Worm (Caenorhabditis elegans) whole organism, young adult: ENCODE data around the gene F32D8.5.

Source experiments
- B0019.2 ChIP-seq: fragments of 200-800 bp; sonication (Bioruptor generic); conservative IDR thresholded peaks from 2 replicates; pipeline ENCODE4 v1.3.6; 2022; ENCODE audit warnings: missing genetic modification reagents, missing genetic modification characterization, missing compliant biosample characterization
- B0261.1 ChIP-seq: sonication (generic microtip); optimal IDR thresholded peaks from 2 replicates; lab custom pipeline; 2016; ENCODE audit warnings: mild to moderate bottlenecking, missing genetic modification characterization, moderate library complexity, missing compliant biosample characterization
- B0336.3 ChIP-seq: fragments of 200-800 bp; sonication (Bioruptor generic); IDR thresholded peaks from 2 replicates; pipeline ENCODE4 v1.3.6; 2022; ENCODE audit warnings: missing genetic modification characterization, missing compliant biosample characterization
- C06A6.2 ChIP-seq: fragments of 200-800 bp; sonication (Bioruptor generic); conservative IDR thresholded peaks from 2 replicates; pipeline ENCODE4 v1.3.6; 2022; ENCODE audit warnings: missing genetic modification characterization, missing compliant biosample characterization
- D2030.7 ChIP-seq: fragments of 200-800 bp; sonication (Bioruptor generic); IDR thresholded peaks from 2 replicates; pipeline ENCODE4 v1.3.6; 2022; ENCODE audit warnings: missing genetic modification reagents, missing genetic modification characterization, missing compliant biosample characterization
- F10E7.11 ChIP-seq: sonication (generic microtip); optimal IDR thresholded peaks from 2 replicates; lab custom pipeline; 2017; ENCODE audit warnings: mild to moderate bottlenecking, missing genetic modification characterization, moderate library complexity, missing compliant biosample characterization
- F22D6.2 ChIP-seq: sonication (generic microtip); optimal IDR thresholded peaks from 2 replicates; lab custom pipeline; 2016; ENCODE audit warnings: mild to moderate bottlenecking, missing genetic modification characterization, missing compliant biosample characterization
- F37B4.10 ChIP-seq: fragments of 200-800 bp; sonication (Bioruptor generic); IDR thresholded peaks from 2 replicates; pipeline ENCODE4 v1.3.6; 2022; ENCODE audit warnings: missing genetic modification characterization, missing compliant biosample characterization
- K11D2.4 ChIP-seq: fragments of 200-800 bp; sonication (Bioruptor generic); IDR thresholded peaks from 2 replicates; pipeline ENCODE4 v1.3.6; 2022; ENCODE audit warnings: missing genetic modification reagents, missing genetic modification characterization, missing compliant biosample characterization
- T07F8.4 ChIP-seq: sonication (generic microtip); optimal IDR thresholded peaks from 2 replicates; lab custom pipeline; 2016; ENCODE audit warnings: mild to moderate bottlenecking, missing genetic modification characterization, moderate library complexity, missing compliant biosample characterization
- Y53G8AR.9 ChIP-seq: fragments of 200-800 bp; sonication (Bioruptor generic); conservative IDR thresholded peaks from 2 replicates; pipeline ENCODE4 v1.3.6; 2022; ENCODE audit warnings: missing genetic modification reagents, missing genetic modification characterization, missing compliant biosample characterization
- Y95B8A.8 ChIP-seq: fragments of 200-800 bp; sonication (Bioruptor generic); IDR thresholded peaks from 2 replicates; pipeline ENCODE4 v1.3.6; 2022; ENCODE audit warnings: missing genetic modification reagents, missing genetic modification characterization, missing compliant biosample characterization
- ZK185.1 ChIP-seq: sonication (generic microtip); optimal IDR thresholded peaks from 2 replicates; lab custom pipeline; 2016; ENCODE audit warnings: mild to moderate bottlenecking, missing genetic modification characterization, missing compliant biosample characterization; ENCODE audit not compliant: poor library complexity, severe bottlenecking
- athp-1 ChIP-seq: sonication (generic microtip); optimal IDR thresholded peaks from 2 replicates; lab custom pipeline; 2017; ENCODE audit warnings: mild to moderate bottlenecking, missing genetic modification characterization, missing compliant biosample characterization
- attf-5 ChIP-seq: fragments of 200-800 bp; sonication (Bioruptor generic); optimal IDR thresholded peaks from 2 replicates; lab custom pipeline; 2018; ENCODE audit warnings: mild to moderate bottlenecking, missing genetic modification characterization, missing compliant biosample characterization
- bed-1 ChIP-seq: fragments of 200-800 bp; sonication (Bioruptor generic); IDR thresholded peaks from 2 replicates; pipeline ENCODE4 v1.3.6; 2022; ENCODE audit warnings: missing genetic modification reagents, missing genetic modification characterization, missing compliant biosample characterization
- bed-2 ChIP-seq: fragments of 200-800 bp; sonication (Bioruptor generic); IDR thresholded peaks from 2 replicates; pipeline ENCODE4 v1.3.6; 2022; ENCODE audit warnings: missing genetic modification reagents, missing genetic modification characterization, missing compliant biosample characterization
- cebp-1 ChIP-seq, 2 experiments: fragments of 200-800 bp in 1 of 2; sonication (Bioruptor generic) in 1 of 2; sonication (generic microtip) in 1 of 2; IDR thresholded peaks in 1 of 2; optimal IDR thresholded peaks in 1 of 2; 2 replicates each; pipeline versions ENCODE4 v1.3.6 to Lab custom; 2017 to 2022; ENCODE audit warnings: missing compliant biosample characterization in 2 of 2, missing genetic modification characterization in 2 of 2, mild to moderate bottlenecking in 1 of 2, missing genetic modification reagents in 1 of 2, moderate library complexity in 1 of 2
- cebp-2 ChIP-seq: fragments of 200-800 bp; sonication (Bioruptor generic); IDR thresholded peaks from 2 replicates; pipeline ENCODE4 v1.3.6; 2022; ENCODE audit warnings: missing genetic modification characterization, missing compliant biosample characterization
- ceh-27 ChIP-seq: fragments of 200-800 bp; sonication (Bioruptor generic); optimal IDR thresholded peaks from 2 replicates; lab custom pipeline; 2018; ENCODE audit warnings: mild to moderate bottlenecking, missing genetic modification characterization, moderate library complexity, missing compliant biosample characterization
- egl-18 ChIP-seq: fragments of 200-800 bp; sonication (Bioruptor generic); IDR thresholded peaks from 2 replicates; pipeline ENCODE4 v1.3.6; 2022; ENCODE audit warnings: missing genetic modification reagents, missing genetic modification characterization, missing compliant biosample characterization
- fkh-3 ChIP-seq: sonication (generic microtip); optimal IDR thresholded peaks from 2 replicates; lab custom pipeline; 2016; ENCODE audit warnings: mild to moderate bottlenecking, missing genetic modification characterization, missing compliant biosample characterization
- hlh-12 ChIP-seq: sonication (generic microtip); optimal IDR thresholded peaks from 2 replicates; lab custom pipeline; 2016; ENCODE audit warnings: missing genetic modification characterization, missing compliant biosample characterization
- lag-1 ChIP-seq: fragments of 200-800 bp; sonication (Bioruptor generic); IDR thresholded peaks from 2 replicates; pipeline ENCODE4 v1.3.6; 2022; ENCODE audit warnings: missing genetic modification reagents, missing genetic modification characterization, missing compliant biosample characterization
- let-607 ChIP-seq, 2 experiments: fragments of 200-800 bp in 1 of 2; sonication (Bioruptor generic) in 1 of 2; sonication (generic microtip) in 1 of 2; optimal IDR thresholded peaks; 2 replicates each; lab custom pipeline; 2016 to 2018; ENCODE audit warnings: mild to moderate bottlenecking in 2 of 2, missing compliant biosample characterization in 2 of 2, missing genetic modification characterization in 2 of 2, moderate library complexity in 2 of 2, missing genotype in 1 of 2
- lin-35 ChIP-seq, 3 experiments: fragments of 150-350 bp in 2 of 3; sonication (generic microtip) in 1 of 3; optimal IDR thresholded peaks; 2 replicates each; lab custom pipeline; 2014 to 2018; ENCODE audit warnings: missing biosample characterization in 3 of 3, missing genetic modification characterization in 3 of 3, missing genetic modification reagents in 3 of 3
- madf-10 ChIP-seq: sonication (generic microtip); optimal IDR thresholded peaks from 2 replicates; lab custom pipeline; 2016; ENCODE audit warnings: mild to moderate bottlenecking, missing genetic modification characterization, missing compliant biosample characterization
- madf-3 ChIP-seq: fragments of 200-800 bp; sonication (Bioruptor generic); IDR thresholded peaks from 2 replicates; pipeline ENCODE4 v1.3.6; 2022; ENCODE audit warnings: missing genetic modification reagents, missing genetic modification characterization, missing compliant biosample characterization
- madf-8 ChIP-seq: fragments of 200-800 bp; sonication (Bioruptor generic); conservative IDR thresholded peaks from 2 replicates; pipeline ENCODE4 v1.3.6; 2022; ENCODE audit warnings: missing genetic modification reagents, missing genetic modification characterization, missing compliant biosample characterization
- mcd-1 ChIP-seq: fragments of 200-800 bp; sonication (Bioruptor generic); IDR thresholded peaks from 2 replicates; pipeline ENCODE4 v1.3.6; 2022; ENCODE audit warnings: missing genetic modification reagents, missing genetic modification characterization, missing compliant biosample characterization
- mel-28 ChIP-seq: sonication (generic microtip); optimal IDR thresholded peaks from 2 replicates; lab custom pipeline; 2016; ENCODE audit warnings: borderline replicate concordance, mild to moderate bottlenecking, missing genetic modification characterization, missing compliant biosample characterization
- nfya-1 ChIP-seq: sonication (generic microtip); optimal IDR thresholded peaks from 2 replicates; lab custom pipeline; 2017; ENCODE audit warnings: antibody characterized with exemption, missing compliant biosample characterization, missing genetic modification characterization, borderline replicate concordance; ENCODE audit not compliant: insufficient read depth
- nfya-2 ChIP-seq: fragments of 200-800 bp; sonication (Bioruptor generic); IDR thresholded peaks from 2 replicates; pipeline ENCODE4 v1.3.6; 2022; ENCODE audit warnings: missing genetic modification reagents, missing genetic modification characterization, missing compliant biosample characterization
- nhr-179 ChIP-seq: sonication (generic microtip); optimal IDR thresholded peaks from 2 replicates; lab custom pipeline; 2016; ENCODE audit warnings: mild to moderate bottlenecking, missing genetic modification characterization, missing compliant biosample characterization
- nhr-80 ChIP-seq: sonication (generic microtip); optimal IDR thresholded peaks from 2 replicates; lab custom pipeline; 2016; ENCODE audit warnings: missing genetic modification characterization, missing compliant biosample characterization
- pbrm-1 ChIP-seq: fragments of 200-800 bp; sonication (Bioruptor generic); IDR thresholded peaks from 2 replicates; pipeline ENCODE4 v1.3.6; 2022; ENCODE audit warnings: missing genetic modification reagents, missing genetic modification characterization, missing compliant biosample characterization
- rpc-1 ChIP-seq, 2 experiments: fragments of 150-350 bp in 1 of 2; sonication (generic microtip) in 1 of 2; optimal IDR thresholded peaks; 2 replicates each; lab custom pipeline; 2014 to 2018; ENCODE audit warnings: missing biosample characterization in 1 of 2, missing genetic modification characterization in 1 of 2, missing genetic modification reagents in 1 of 2, missing genotype in 1 of 2
- tbp1 ChIP-seq: fragments of 200-800 bp; sonication (Bioruptor generic); optimal IDR thresholded peaks from 2 replicates; lab custom pipeline; 2018; ENCODE audit warnings: mild to moderate bottlenecking, missing genetic modification characterization, missing compliant biosample characterization
- tbx-9 ChIP-seq: sonication (generic microtip); optimal IDR thresholded peaks from 2 replicates; lab custom pipeline; 2016; ENCODE audit warnings: borderline replicate concordance, missing genetic modification characterization, inconsistent platforms, missing compliant biosample characterization
- tlf-1 ChIP-seq: fragments of 200-800 bp; sonication (Bioruptor generic); optimal IDR thresholded peaks from 2 replicates; lab custom pipeline; 2018; ENCODE audit warnings: mild to moderate bottlenecking, missing genetic modification characterization, missing compliant biosample characterization
- unc-130 ChIP-seq: sonication (generic microtip); optimal IDR thresholded peaks from 2 replicates; lab custom pipeline; 2016; ENCODE audit warnings: missing genetic modification reagents, missing genetic modification characterization, missing compliant biosample characterization
- xnd-1 ChIP-seq: sonication (generic microtip); optimal IDR thresholded peaks from 2 replicates; lab custom pipeline; 2016; ENCODE audit warnings: missing genotype, missing genetic modification reagents, missing genetic modification characterization, missing compliant biosample characterization
- zim-3 ChIP-seq: sonication (generic microtip); optimal IDR thresholded peaks from 2 replicates; lab custom pipeline; 2017; ENCODE audit warnings: mild to moderate bottlenecking, missing genetic modification characterization, moderate library complexity, missing compliant biosample characterization
- ztf-18 ChIP-seq: sonication (generic microtip); optimal IDR thresholded peaks from 2 replicates; lab custom pipeline; 2016; ENCODE audit warnings: missing genotype, mild to moderate bottlenecking, missing genetic modification characterization, missing compliant biosample characterization
- ztf-3 ChIP-seq: fragments of 200-800 bp; sonication (Bioruptor generic); optimal IDR thresholded peaks from 2 replicates; lab custom pipeline; 2018; ENCODE audit warnings: mild to moderate bottlenecking, missing genetic modification characterization, missing compliant biosample characterization

The F32D8.5 gene

ce11 chrV:10855363-10855762 is 39.2 kb upstream of the F32D8.5 start (continued):
- TF ChIP-seq nhr-80 (peak; percentile 100), nfya-2 (no peak), unc-130 (GFP tag; lab: Kevin White, UChicago) (no peak), mcd-1 (GFP tag; lab: Robert Waterston, UW) (no peak), F22D6.2 (no peak), pbrm-1 (GFP tag; lab: Robert Waterston, UW) (0 out of 2 replicates have a peak, but pooled peaks have one; percentile 6), bed-2 (GFP tag; lab: Robert Waterston, UW) (no peak), K11D2.4 (GFP tag; lab: Robert Waterston, UW) (no peak), nhr-179 (tag; lab: Kevin White, UChicago) (no peak), zim-3 (tag; lab: Kevin White, UChicago) (no peak), ceh-27 (no peak), B0336.3 (GFP tag; lab: Robert Waterston, UW) (no peak), egl-18 (GFP tag; lab: Robert Waterston, UW) (no peak), tlf-1 (GFP tag; lab: Kevin White, UChicago) (no peak), fkh-3 (no peak), athp-1 (no peak), nfya-1 (tag; lab: Kevin White, UChicago) (no peak), xnd-1 (tag; lab: Kevin White, UChicago) (no peak), Y95B8A.8 (0 out of 2 replicates have a peak, but pooled peaks have one; percentile 19), ZK185.1 (tag; lab: Kevin White, UChicago) (no peak), B0019.2 (no peak), attf-5 (GFP tag; lab: Kevin White, UChicago) (no peak), ztf-18 (tag; lab: Kevin White, UChicago) (no peak), mel-28 (no peak), madf-8 (GFP tag; lab: Robert Waterston, UW) (no peak), hlh-12 (tag; lab: Kevin White, UChicago) (no peak), lag-1 (GFP tag; lab: Robert Waterston, UW) (no peak), tbp1 (GFP tag; lab: Kevin White, UChicago) (peak; percentile 12)

- no peak for TF ChIP-seq ZK185.1 (tag; lab: Kevin White, UChicago)
- peak; percentile 3 for TF ChIP-seq T07F8.4
- TF ChIP-seq bed-1, result no peak
- TF ChIP-seq nfya-2, result no peak
- TF ChIP-seq K11D2.4 (GFP tag; lab: Robert Waterston, UW), result peak; percentile 65; the same call in 1 of the 2 replicates
- TF ChIP-seq attf-5 (GFP tag; lab: Kevin White, UChicago), result peak; percentile 12
- no peak for TF ChIP-seq Y53G8AR.9
- no peak for TF ChIP-seq madf-3
- no peak for TF ChIP-seq F37B4.10 (GFP tag; lab: Robert Waterston, UW)
- no peak for TF ChIP-seq tbx-9 (tag; lab: Kevin White, UChicago)
- peak; percentile 97 for TF ChIP-seq madf-10 (tag; lab: Kevin White, UChicago)
- TF ChIP-seq ztf-3, result no peak
- TF ChIP-seq F10E7.11 (tag; lab: Kevin White, UChicago), result no peak
- no peak for TF ChIP-seq let-607 (tag; optimal IDR thresholded peaks at IDR 0.05; lab: Kevin White, UChicago)
- 0 out of 2 replicates have a peak, but pooled peaks have one; percentile 19 for TF ChIP-seq mcd-1 (GFP tag; lab: Robert Waterston, UW)
- peak; percentile 19; the same call in 1 of the 2 replicates for TF ChIP-seq B0336.3 (GFP tag; lab: Robert Waterston, UW)
- 0 out of 2 replicates have a peak, but pooled peaks have one; percentile 25 for TF ChIP-seq cebp-2 (GFP tag; lab: Robert Waterston, UW)
- TF ChIP-seq B0261.1 (tag; lab: Kevin White, UChicago), result no peak
- TF ChIP-seq D2030.7 (GFP tag; lab: Robert Waterston, UW), result no peak
- no peak for TF ChIP-seq C06A6.2 (GFP tag; lab: Robert Waterston, UW)
- no peak for TF ChIP-seq cebp-1 (GFP tag; IDR thresholded peaks at IDR 0.05; lab: Robert Waterston, UW)
- peak; percentile 32 for TF ChIP-seq cebp-1 (tag; optimal IDR thresholded peaks at IDR 0.05; lab: Kevin White, UChicago)
- no peak for TF ChIP-seq rpc-1 (optimal IDR thresholded peaks at IDR 0.05; lab: Kevin White, UChicago)
- no peak for TF ChIP-seq rpc-1 (tag; optimal IDR thresholded peaks at IDR 0.05; lab: Kevin White, UChicago)
- TF ChIP-seq lin-35 (GFP tag; optimal IDR thresholded peaks at IDR 0.05; lab: Kevin White, UChicago), result no peak
Observed at ce11 chrV:10856901-10857637, 37.5 kb upstream of the F32D8.5 start.
